Worm (Caenorhabditis elegans): ENCODE measurements around the gene try-12.

try-12 gene

ce11 chrV:7465509-7465908, 16.4 kb downstream of the try-12 start, which contains the start of gene F25E5.1:
Gene F25E5.1 (plus strand): TSS chrV:7465884.
- TF ChIP-seq dpl-1 (GFP tag; optimal IDR thresholded peaks at IDR 0.05) (peak; percentile 49 to 72 (median 63)), isw-1 (GFP tag; IDR thresholded peaks at IDR 0.05) (peak; percentile 57), skn-1 (tag; optimal IDR thresholded peaks at IDR 0.05) (peak; percentile 49), lin-15B (tag; optimal IDR thresholded peaks at IDR 0.05) (peak; percentile 31), unc-86 (tag; optimal IDR thresholded peaks at IDR 0.05) (peak; percentile 47), nhr-90 (tag; optimal IDR thresholded peaks at IDR 0.05; ENCODE audit: poor library complexity) (peak; percentile 61), efl-1 (optimal IDR thresholded peaks at IDR 0.05) (peak; percentile 79 to 81), efl-1 (GFP tag; optimal IDR thresholded peaks at IDR 0.05 in 1 of 2) (peak; percentile 73 to 93), hlh-4 (tag; optimal IDR thresholded peaks at IDR 0.05) (no peak), egl-27 (tag; optimal IDR thresholded peaks at IDR 0.05) (no peak), pag-3 (tag; optimal IDR thresholded peaks at IDR 0.05; ENCODE audit: borderline replicate concordance, insufficient read depth) (no peak), mdl-1 (tag; optimal IDR thresholded peaks at IDR 0.05) (peak in 1 of 2 experiments; percentile 58), nhr-12 (tag; optimal IDR thresholded peaks at IDR 0.05) (no peak), lin-39 (tag; optimal IDR thresholded peaks at IDR 0.05) (no peak), ces-1 (GFP tag; optimal IDR thresholded peaks at IDR 0.05) (no peak), xbp-1 (tag; optimal IDR thresholded peaks at IDR 0.05) (peak; percentile 59), nhr-237 (tag; optimal IDR thresholded peaks at IDR 0.05) (no peak), ztf-11 (tag; optimal IDR thresholded peaks at IDR 0.05) (peak in 1 of 2 experiments; percentile 72), sup-37 (GFP tag; optimal IDR thresholded peaks at IDR 0.05) (no peak), vab-15 (tag; optimal IDR thresholded peaks at IDR 0.05) (no peak), nhr-84 (tag; optimal IDR thresholded peaks at IDR 0.05) (no peak), mep-1 (tag; optimal IDR thresholded peaks at IDR 0.05) (peak; percentile 87), lsy-2 (tag; optimal IDR thresholded peaks at IDR 0.05) (peak; percentile 55 to 75), ztf-4 (tag; optimal IDR thresholded peaks at IDR 0.05) (no peak), sptf-1 (tag; optimal IDR thresholded peaks at IDR 0.05) (no peak), unc-130 (tag; optimal IDR thresholded peaks at IDR 0.05) (no peak), lin-13 (GFP tag; optimal IDR thresholded peaks at IDR 0.05) (peak; percentile 46), mef-2 (tag; optimal IDR thresholded peaks at IDR 0.05) (no peak), unc-30 (tag; optimal IDR thresholded peaks at IDR 0.05) (no peak), Y116A8C.19 (tag; optimal IDR thresholded peaks at IDR 0.05; ENCODE audit: borderline replicate concordance) (no peak), ceh-82 (tag; optimal IDR thresholded peaks at IDR 0.05) (peak; percentile 42 to 73 (median 65)), ceh-8 (GFP tag; optimal IDR thresholded peaks at IDR 0.05) (peak; percentile 18), jun-1 (tag; optimal IDR thresholded peaks at IDR 0.05) (peak; percentile 2), ets-5 (GFP tag; IDR thresholded peaks at IDR 0.05) (no peak), blmp-1 (tag; optimal IDR thresholded peaks at IDR 0.05) (peak; percentile 37), hpl-2 (GFP tag; optimal IDR thresholded peaks at IDR 0.05) (no peak), aly-2 (tag; optimal IDR thresholded peaks at IDR 0.05) (no peak), C04F5.9 (tag; optimal IDR thresholded peaks at IDR 0.05) (no peak), nhr-20 (tag; optimal IDR thresholded peaks at IDR 0.05) (peak; percentile 71), ceh-90 (tag; optimal IDR thresholded peaks at IDR 0.05) (peak; percentile 77), C16A3.4 (tag; optimal IDR thresholded peaks at IDR 0.05) (peak; percentile 29), unc-98 (GFP tag; IDR thresholded peaks at IDR 0.05) (peak; percentile 61), lin-35 (GFP tag; optimal IDR thresholded peaks at IDR 0.05) (peak; percentile 70 to 73), nhr-11 (tag; optimal IDR thresholded peaks at IDR 0.05) (no peak), dsc-1 (tag; optimal IDR thresholded peaks at IDR 0.05) (peak; percentile 56), zip-4 (GFP tag; optimal IDR thresholded peaks at IDR 0.05) (no peak), tbx-2 (tag; optimal IDR thresholded peaks at IDR 0.05) (peak; percentile 75), C34B4.2 (tag; optimal IDR thresholded peaks at IDR 0.05) (no peak), nhr-77 (tag; optimal IDR thresholded peaks at IDR 0.05) (peak; percentile 34), alr-1 (tag; optimal IDR thresholded peaks at IDR 0.05; ENCODE audit: borderline replicate concordance) (no peak), snpc-4 (tag; optimal IDR thresholded peaks at IDR 0.05) (peak; percentile 47), ama-1 (optimal IDR thresholded peaks at IDR 0.05) (no peak), nhr-76 (tag; optimal IDR thresholded peaks at IDR 0.05) (no peak), lir-3 (tag; optimal IDR thresholded peaks at IDR 0.05; ENCODE audit: poor library complexity) (peak; percentile 86)
